Worm (Caenorhabditis elegans) whole organism, L3 larva: Measurements from ENCODE around the gene spp-7.

ENCODE experiments used
- ZK546.5 ChIP-seq: sonication (generic microtip); optimal IDR thresholded peaks from 2 replicates; lab custom pipeline; 2017; ENCODE audit warnings: missing biosample characterization, missing genetic modification characterization
- ceh-16 ChIP-seq: sonication (generic microtip); optimal IDR thresholded peaks from 2 replicates; lab custom pipeline; 2017; ENCODE audit warnings: missing biosample characterization, missing genetic modification characterization
- elt-3 ChIP-seq, 3 experiments: fragments of 150-350 bp in 1 of 3; sonication (generic microtip) in 2 of 3; optimal IDR thresholded peaks; 2 replicates in 2 of 3; 4 replicates in 1 of 3; lab custom pipeline; 2014 to 2017; ENCODE audit warnings: missing biosample characterization in 3 of 3, missing genetic modification characterization in 3 of 3
- nhr-11 ChIP-seq: fragments of 150-350 bp; optimal IDR thresholded peaks from 2 replicates; lab custom pipeline; 2014; ENCODE audit warnings: missing biosample characterization, missing genetic modification characterization
- snpc-4 ChIP-seq: fragments of 150-350 bp; optimal IDR thresholded peaks from 2 replicates; lab custom pipeline; 2014; ENCODE audit warnings: missing biosample characterization, missing genetic modification characterization
- unc-39 ChIP-seq: sonication (generic microtip); optimal IDR thresholded peaks from 4 replicates; lab custom pipeline; 2017; ENCODE audit warnings: missing biosample characterization, missing genetic modification characterization
- zag-1 ChIP-seq: fragments of 150-350 bp; optimal IDR thresholded peaks from 2 replicates; lab custom pipeline; 2014; ENCODE audit warnings: missing biosample characterization, missing genetic modification characterization

DNA sequence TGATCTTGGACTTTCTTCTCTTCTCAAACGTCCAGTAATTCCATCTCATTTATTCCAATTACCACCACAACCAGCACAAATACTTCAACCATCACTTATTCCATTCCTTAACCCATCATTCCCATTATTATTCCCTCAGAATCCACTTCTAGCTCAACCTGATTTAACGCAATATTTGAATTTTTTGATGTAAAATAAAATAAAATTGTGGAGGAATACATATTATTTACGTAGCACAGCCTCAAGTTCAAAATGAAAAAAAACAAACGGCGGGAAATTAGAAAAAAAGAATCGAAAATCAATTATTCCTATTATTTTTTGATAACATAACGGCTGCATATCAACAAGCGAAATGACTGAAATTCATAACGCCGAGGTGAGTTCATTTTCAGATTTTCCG lies 10.3 kb downstream of the spp-7 start, which contains the start of gene ZK616.61:
- TF ChIP-seq ceh-16 (no peak), zag-1 (tag; lab: Kevin White, UChicago) (no peak), elt-3 (tag; optimal IDR thresholded peaks at IDR 0.05; lab: Kevin White, UChicago) (no peak), ZK546.5 (tag; lab: Kevin White, UChicago) (no peak), unc-39 (tag; lab: Kevin White, UChicago) (no peak), nhr-11 (tag; lab: Kevin White, UChicago) (no peak), snpc-4 (tag; lab: Kevin White, UChicago) (no peak)
